Fruit fly (Drosophila melanogaster) whole organism, pupa: ENCODE results near the gene CG3764.
A peak's percentile ranks its signal among the peaks of the same experiment; 100 is the strongest.

ENCODE experiments used
- CG10348 ChIP-seq: fragments of 200-800 bp; sonication (Bioruptor generic); IDR thresholded peaks from 2 replicates; pipeline ENCODE4 v1.3.6; 2022; ENCODE audit warnings: missing biosample characterization, missing genetic modification characterization
- CG13204 ChIP-seq: fragments of 200-800 bp; sonication (Bioruptor generic); optimal IDR thresholded peaks from 2 replicates; lab custom pipeline; 2018; ENCODE audit warnings: missing biosample characterization, mild to moderate bottlenecking, missing genetic modification characterization, moderate library complexity
- CG17806 ChIP-seq: fragments of 200-800 bp; sonication (Bioruptor generic); optimal IDR thresholded peaks from 2 replicates; lab custom pipeline; 2018; ENCODE audit warnings: missing biosample characterization, mild to moderate bottlenecking, missing genetic modification characterization, moderate library complexity
- CG34367 ChIP-seq: fragments of 200-800 bp; sonication (Bioruptor generic); optimal IDR thresholded peaks from 2 replicates; lab custom pipeline; 2018; ENCODE audit warnings: missing biosample characterization, mild to moderate bottlenecking, missing genetic modification characterization
- CG8159 ChIP-seq: fragments of 200-800 bp; sonication (Bioruptor generic); optimal IDR thresholded peaks from 3 replicates; lab custom pipeline; 2018; ENCODE audit warnings: missing biosample characterization, mild to moderate bottlenecking, missing genetic modification characterization, moderate library complexity
- CG8301 ChIP-seq: fragments of 200-800 bp; sonication (Bioruptor generic); optimal IDR thresholded peaks from 2 replicates; lab custom pipeline; 2018; ENCODE audit warnings: missing biosample characterization, mild to moderate bottlenecking, missing genetic modification characterization
- CG9948 ChIP-seq: fragments of 200-800 bp; sonication (Bioruptor generic); optimal IDR thresholded peaks from 2 replicates; lab custom pipeline; 2018; ENCODE audit warnings: missing biosample characterization, mild to moderate bottlenecking, missing genetic modification characterization, moderate library complexity
- EcR ChIP-seq: fragments of 200-800 bp; sonication (Bioruptor generic); optimal IDR thresholded peaks from 3 replicates; lab custom pipeline; 2019; ENCODE audit warnings: missing biosample characterization, missing genetic modification characterization, mild to moderate bottlenecking, moderate library complexity, missing genetic modification reagents
- Pif1A ChIP-seq: fragments of 200-800 bp; sonication (Bioruptor generic); optimal IDR thresholded peaks from 3 replicates; lab custom pipeline; 2016; ENCODE audit warnings: missing biosample characterization, missing genetic modification characterization
- Pif1B ChIP-seq: fragments of 200-800 bp; sonication (Bioruptor generic); optimal IDR thresholded peaks from 3 replicates; lab custom pipeline; 2016; ENCODE audit warnings: missing biosample characterization, missing genetic modification characterization
- Snoo ChIP-seq: fragments of 200-800 bp; sonication (Bioruptor generic); optimal IDR thresholded peaks from 3 replicates; lab custom pipeline; 2017; ENCODE audit warnings: missing biosample characterization, mild to moderate bottlenecking, missing genetic modification characterization, inconsistent platforms
- fd96Ca ChIP-seq: fragments of 200-800 bp; sonication (Bioruptor generic); IDR thresholded peaks from 3 replicates; pipeline ENCODE4 v1.3.6; 2022; ENCODE audit warnings: missing biosample characterization, missing genetic modification characterization

DNA sequence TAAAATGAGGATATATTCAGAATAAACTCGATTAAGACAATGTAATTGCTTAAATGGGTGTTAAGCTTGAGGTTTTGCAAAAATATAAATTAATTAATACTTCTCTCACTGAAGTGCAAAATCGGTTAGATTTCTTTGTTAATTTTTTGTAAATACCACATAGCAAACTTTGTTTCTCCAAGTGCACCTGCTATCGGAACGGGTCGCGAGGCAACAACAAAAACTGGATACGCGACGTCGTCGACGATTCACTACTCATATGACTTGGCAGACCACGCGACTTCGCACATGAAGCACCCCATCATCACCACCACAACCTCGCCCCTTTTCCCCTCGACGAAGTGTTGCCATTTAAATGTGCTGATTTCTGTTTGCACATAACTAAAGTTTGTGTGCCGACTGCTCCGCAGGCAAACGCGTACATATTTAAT, 5.3 kb downstream of the CG3764 start:
- TF ChIP-seq CG10348 (GFP tag; lab: Robert Waterston, UW) = 0 out of 2 replicates have a peak, but pooled peaks have one; percentile 28
- TF ChIP-seq CG34367 (tag; lab: Kevin White, UChicago) = peak; percentile 40
- peak; percentile 49 for TF ChIP-seq Snoo (tag; lab: Kevin White, UChicago)
- TF ChIP-seq CG8159 = peak; percentile 56
- peak; percentile 55 for TF ChIP-seq Pif1B (GFP tag; lab: Kevin White, UChicago)
- peak; percentile 56 for TF ChIP-seq CG13204
- TF ChIP-seq CG9948 (tag; lab: Kevin White, UChicago) = peak; percentile 52
- peak; percentile 44 for TF ChIP-seq CG8301
- peak; percentile 57 for TF ChIP-seq CG17806 (tag; lab: Kevin White, UChicago)
- TF ChIP-seq Pif1A = peak; percentile 24
- peak; percentile 65 for TF ChIP-seq fd96Ca
- TF ChIP-seq EcR (GFP tag; lab: Kevin White, UChicago) = peak; percentile 60
